Fruit fly (Drosophila melanogaster) whole organism, embryonic: ENCODE results near the gene Tbcc.

ENCODE experiments used
- Abd-B ChIP-seq: fragments of 200-800 bp; sonication (Bioruptor generic); optimal IDR thresholded peaks from 2 replicates; lab custom pipeline; 2018; ENCODE audit warnings: missing biosample characterization, mild to moderate bottlenecking, missing genetic modification characterization, moderate library complexity
- CG10959 ChIP-seq: fragments of 200-800 bp; sonication (Bioruptor generic); IDR thresholded peaks from 2 replicates; pipeline ENCODE4 v1.3.6; 2022; ENCODE audit warnings: missing biosample characterization, missing genetic modification characterization
- CG13287 ChIP-seq: fragments of 200-800 bp; sonication (Bioruptor generic); IDR thresholded peaks from 2 replicates; pipeline ENCODE4 v1.3.6; 2022; ENCODE audit warnings: missing biosample characterization, missing genetic modification characterization; ENCODE audit not compliant: partially characterized antibody
- CG16779 ChIP-seq: fragments of 200-800 bp; sonication (Bioruptor generic); IDR thresholded peaks from 2 replicates; pipeline ENCODE4 v1.3.6; 2022; ENCODE audit warnings: missing biosample characterization, missing genetic modification characterization
- CG4707 ChIP-seq: fragments of 200-800 bp; sonication (Bioruptor generic); optimal IDR thresholded peaks from 2 replicates; lab custom pipeline; 2018; ENCODE audit warnings: missing biosample characterization, mild to moderate bottlenecking, missing genetic modification characterization, moderate library complexity
- CoRest ChIP-seq: fragments of 200-800 bp; sonication (Bioruptor generic); optimal IDR thresholded peaks from 3 replicates; lab custom pipeline; 2018; ENCODE audit warnings: missing biosample characterization, mild to moderate bottlenecking, missing genetic modification characterization, moderate library complexity
- Oaz ChIP-seq: fragments of 200-800 bp; sonication (Bioruptor generic); IDR thresholded peaks from 2 replicates; pipeline ENCODE4 v1.3.6; 2022; ENCODE audit warnings: missing biosample characterization, missing genetic modification characterization
- crp ChIP-seq, 2 experiments: fragments of 200-800 bp; sonication (Bioruptor generic); optimal IDR thresholded peaks; 2 replicates in 1 of 2; 3 replicates in 1 of 2; lab custom pipeline; 2017; ENCODE audit warnings: missing biosample characterization in 2 of 2, missing genetic modification characterization in 2 of 2, mild to moderate bottlenecking in 1 of 2, moderate library complexity in 1 of 2
- dm ChIP-seq: fragments of 200-800 bp; sonication (Bioruptor generic); optimal IDR thresholded peaks from 3 replicates; lab custom pipeline; 2016; ENCODE audit warnings: missing biosample characterization, missing genetic modification characterization
- ftz-f1 ChIP-seq: fragments of 200-800 bp; sonication (Bioruptor generic); optimal IDR thresholded peaks from 2 replicates; lab custom pipeline; 2016; ENCODE audit warnings: missing biosample characterization, missing genetic modification characterization
- knrl ChIP-seq: fragments of 200-800 bp; sonication (Bioruptor generic); IDR thresholded peaks from 3 replicates; pipeline ENCODE4 v1.3.6; 2022; ENCODE audit warnings: missing biosample characterization, missing genetic modification characterization; ENCODE audit not compliant: partially characterized antibody
- pum ChIP-seq: fragments of 200-800 bp; sonication (Bioruptor generic); optimal IDR thresholded peaks from 2 replicates; lab custom pipeline; 2016; ENCODE audit warnings: missing biosample characterization, missing genetic modification characterization
- ranshi ChIP-seq: fragments of 200-800 bp; sonication (Bioruptor generic); IDR thresholded peaks from 2 replicates; pipeline ENCODE4 v1.3.6; 2022; ENCODE audit warnings: missing biosample characterization, missing genetic modification characterization
- trh ChIP-seq: fragments of 200-800 bp; sonication (Bioruptor generic); optimal IDR thresholded peaks from 2 replicates; lab custom pipeline; 2016; ENCODE audit warnings: missing biosample characterization, missing genetic modification characterization

dm6 chr2L:4222002-4222920 is 34.7 kb upstream of the Tbcc start:
- TF ChIP-seq CG4707 (GFP tag; lab: Kevin White, UChicago) (no peak), CG10959 (GFP tag; lab: Robert Waterston, UW) (no peak), pum (no peak), Oaz (GFP tag; lab: Robert Waterston, UW) (no peak), CG16779 (GFP tag; lab: Robert Waterston, UW) (no peak), trh (GFP tag; lab: Kevin White, UChicago) (no peak), ranshi (no peak), CG13287 (GFP tag; lab: Robert Waterston, UW) (no peak; the same call in 1 of the 2 replicates), dm (no peak), CoRest (tag; lab: Kevin White, UChicago) (no peak), crp (GFP tag; optimal IDR thresholded peaks at IDR 0.05; lab: Kevin White, UChicago) (no peak), Abd-B (GFP tag; lab: Kevin White, UChicago) (no peak), knrl (GFP tag; lab: Robert Waterston, UW) (no peak), ftz-f1 (GFP tag; lab: Kevin White, UChicago) (no peak)
